Worm (Caenorhabditis elegans): ENCODE measurements around the gene ipla-2.

The ipla-2 gene

DNA sequence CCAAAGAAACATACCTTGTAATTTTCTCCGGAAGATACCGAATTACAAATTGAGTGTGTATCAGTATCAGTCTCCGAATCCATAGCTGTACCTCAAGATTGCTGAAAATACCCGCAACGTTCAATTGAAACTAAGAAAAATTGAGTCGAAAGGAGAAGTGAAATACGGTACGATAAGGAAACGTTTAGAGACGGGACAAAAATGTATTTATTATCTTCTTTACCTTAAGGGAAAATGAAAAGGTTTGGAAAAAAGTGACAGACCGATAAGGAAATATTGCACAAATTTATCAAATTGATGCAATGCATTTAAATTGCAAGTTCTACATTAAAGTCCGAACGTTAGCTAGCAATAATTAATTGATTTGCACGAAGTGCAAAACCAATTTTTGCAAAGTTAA lies 48.7 kb downstream of the ipla-2 start, which contains the start of gene F36G3.1:
Gene F36G3.1 (minus strand): TSS at position 101 of the 400 bp plus-strand sequence.
- TF ChIP-seq odd-2 (tag; optimal IDR thresholded peaks at IDR 0.05) (no peak), Y22D7AL.16 (tag; optimal IDR thresholded peaks at IDR 0.05) (no peak), madf-2 (tag; optimal IDR thresholded peaks at IDR 0.05) (no peak), ceh-14 (tag; optimal IDR thresholded peaks at IDR 0.05) (no peak), npax-4 (tag; optimal IDR thresholded peaks at IDR 0.05) (no peak), nhr-11 (tag; optimal IDR thresholded peaks at IDR 0.05) (no peak), pha-2 (tag; optimal IDR thresholded peaks at IDR 0.05) (no peak), C38D4.7 (GFP tag; optimal IDR thresholded peaks at IDR 0.05) (no peak), elt-2 (tag; optimal IDR thresholded peaks at IDR 0.05) (no peak), unc-55 (GFP tag; optimal IDR thresholded peaks at IDR 0.05) (no peak), ceh-22 (tag; optimal IDR thresholded peaks at IDR 0.05) (no peak), ceh-9 (tag; optimal IDR thresholded peaks at IDR 0.05) (no peak), pqm-1 (tag; optimal IDR thresholded peaks at IDR 0.05) (no peak), gmeb-2 (tag; optimal IDR thresholded peaks at IDR 0.05) (no peak), ceh-34 (tag; optimal IDR thresholded peaks at IDR 0.05) (no peak)

- TF ChIP-seq madf-2 (tag; optimal IDR thresholded peaks at IDR 0.05), result no peak
- no peak for TF ChIP-seq hlh-30 (tag; optimal IDR thresholded peaks at IDR 0.05; ENCODE audit: insufficient read depth)
- TF ChIP-seq ceh-22 (tag; optimal IDR thresholded peaks at IDR 0.05), result no peak
- TF ChIP-seq unc-3 (GFP tag; conservative IDR thresholded peaks at IDR 0.05), result no peak
- TF ChIP-seq unc-3 (tag; optimal IDR thresholded peaks at IDR 0.05), result no peak
- TF ChIP-seq ceh-2 (tag; optimal IDR thresholded peaks at IDR 0.05), result no peak
- no peak for TF ChIP-seq ceh-19 (GFP tag; optimal IDR thresholded peaks at IDR 0.05)
- TF ChIP-seq nhr-232 (tag; optimal IDR thresholded peaks at IDR 0.05), result no peak
- TF ChIP-seq lin-11 (tag; optimal IDR thresholded peaks at IDR 0.05), result no peak
- TF ChIP-seq nfya-1 (tag; optimal IDR thresholded peaks at IDR 0.05), result no peak
- TF ChIP-seq che-1 (tag; optimal IDR thresholded peaks at IDR 0.05), result no peak
These were observed 52.0 kb downstream of the ipla-2 start for ce11 chrX:9785865-9786264.
